Fruit fly (Drosophila melanogaster): Measurements from ENCODE around the gene CG43098.
A peak's percentile ranks its signal among the peaks of the same experiment; 100 is the strongest.

The CG43098 gene

DNA sequence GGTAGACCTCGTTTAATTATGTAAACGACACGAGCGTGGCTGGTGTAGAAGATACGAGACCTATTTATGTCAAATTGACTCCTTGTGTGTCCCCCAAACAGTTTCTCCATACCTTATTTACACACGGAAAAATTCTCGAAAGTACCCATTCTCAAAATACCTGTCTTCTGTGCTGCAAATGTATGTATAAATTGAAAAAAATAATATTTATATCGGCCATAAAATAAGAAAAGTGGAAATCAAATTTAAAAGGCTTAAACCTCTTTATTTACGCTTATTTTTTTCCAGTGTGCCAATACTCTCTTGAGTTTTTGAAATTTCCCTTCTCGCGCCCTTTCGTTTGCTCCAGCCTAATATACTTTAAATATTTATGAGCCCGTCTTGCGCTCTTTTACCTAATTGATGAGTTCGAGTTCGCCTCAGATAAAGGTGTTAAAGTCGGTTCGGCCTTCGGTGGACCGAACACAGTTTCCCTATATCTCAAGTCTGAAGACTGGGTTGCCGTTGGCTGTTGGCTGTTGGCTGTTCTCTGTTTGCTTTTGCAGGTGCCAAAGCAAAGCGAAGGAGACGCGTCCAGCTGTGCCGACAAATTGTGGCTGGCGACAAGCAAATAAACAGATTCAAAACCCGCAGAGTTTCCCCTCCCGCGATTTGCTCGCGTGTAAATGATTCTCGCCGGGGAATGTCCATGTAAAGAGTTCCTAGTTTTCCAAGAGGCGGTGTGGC lies 20.1 kb upstream of the CG43098 start (continued):
- TF ChIP-seq ranshi (GFP tag; IDR thresholded peaks at IDR 0.05) = peak; percentile 62; the same call in 1 of the 2 replicates
- TF ChIP-seq Ets97D (GFP tag; optimal IDR thresholded peaks at IDR 0.05) = peak; percentile 6
- TF ChIP-seq CG6175 (GFP tag; IDR thresholded peaks at IDR 0.05) = no peak
- no peak for TF ChIP-seq CG17612 (GFP tag; IDR thresholded peaks at IDR 0.05)
- no peak for TF ChIP-seq CG14860 (GFP tag; IDR thresholded peaks at IDR 0.05; ENCODE audit: partially characterized antibody)
- peak; percentile 4 for TF ChIP-seq Fer3 (tag; optimal IDR thresholded peaks at IDR 0.05)
- peak; percentile 65 for TF ChIP-seq fd96Cb (tag; optimal IDR thresholded peaks at IDR 0.05)
- TF ChIP-seq sug (tag; optimal IDR thresholded peaks at IDR 0.05) = no peak
- TF ChIP-seq CG16863 (GFP tag; optimal IDR thresholded peaks at IDR 0.05) = peak; percentile 54
- TF ChIP-seq CG3281 (GFP tag; optimal IDR thresholded peaks at IDR 0.05) = no peak
- no peak for TF ChIP-seq CG2116 (GFP tag; optimal IDR thresholded peaks at IDR 0.05)
- peak; percentile 69; the same call in 2 of the 3 replicates for TF ChIP-seq otp (GFP tag; IDR thresholded peaks at IDR 0.05)
- TF ChIP-seq CkIIα-i1 (GFP tag; IDR thresholded peaks at IDR 0.05) = no peak
- TF ChIP-seq Hmr (GFP tag; optimal IDR thresholded peaks at IDR 0.05) = peak; percentile 35
- TF ChIP-seq CG17829 (tag; optimal IDR thresholded peaks at IDR 0.05) = peak; percentile 88
- no peak for TF ChIP-seq CG7372 (GFP tag; IDR thresholded peaks at IDR 0.05)
- TF ChIP-seq row (GFP tag; IDR thresholded peaks at IDR 0.05) = peak; percentile 79
- peak; percentile 27 for TF ChIP-seq Bteb2 (GFP tag; optimal IDR thresholded peaks at IDR 0.05)
- TF ChIP-seq Lim3 (GFP tag; IDR thresholded peaks at IDR 0.05) = no peak
- TF ChIP-seq Tbp (GFP tag; optimal IDR thresholded peaks at IDR 0.05) = no peak
- no peak for TF ChIP-seq jigr1 (GFP tag; IDR thresholded peaks at IDR 0.05)
- TF ChIP-seq CG10959 (GFP tag; IDR thresholded peaks at IDR 0.05) = peak; percentile 68
- TF ChIP-seq sd (tag; optimal IDR thresholded peaks at IDR 0.05) = peak; percentile 27
- peak; percentile 87 for TF ChIP-seq unpg (GFP tag; optimal IDR thresholded peaks at IDR 0.05)
- no peak for TF ChIP-seq fd64A (GFP tag; optimal IDR thresholded peaks at IDR 0.05)
- peak; percentile 66 for TF ChIP-seq HLH3B (GFP tag; IDR thresholded peaks at IDR 0.05)
- TF ChIP-seq CG18262 (tag; optimal IDR thresholded peaks at IDR 0.05) = peak; percentile 89
- 0 out of 2 replicates have a peak, but pooled peaks have one; percentile 37 for TF ChIP-seq ap (GFP tag; IDR thresholded peaks at IDR 0.05)
- TF ChIP-seq sens (GFP tag) = peak; percentile 99
- peak; percentile 90 for TF ChIP-seq CG12391 (tag; optimal IDR thresholded peaks at IDR 0.05)
- TF ChIP-seq ro (GFP tag; IDR thresholded peaks at IDR 0.05) = peak; percentile 26; the same call in 1 of the 2 replicates
- TF ChIP-seq Bdp1 (GFP tag; optimal IDR thresholded peaks at IDR 0.05) = no peak
- peak; percentile 47 for TF ChIP-seq CG1603 (tag; optimal IDR thresholded peaks at IDR 0.05)
- TF ChIP-seq Kr (GFP tag; optimal IDR thresholded peaks at IDR 0.05) = no peak
- no peak for TF ChIP-seq caup (GFP tag; optimal IDR thresholded peaks at IDR 0.05; ENCODE audit: severe bottlenecking)
- no peak for TF ChIP-seq NFAT (GFP tag; IDR thresholded peaks at IDR 0.05)
- TF ChIP-seq gcm (GFP tag; optimal IDR thresholded peaks at IDR 0.05) = peak; percentile 76
- TF ChIP-seq gt (GFP tag; IDR thresholded peaks at IDR 0.05) = 0 out of 2 replicates have a peak, but pooled peaks have one; percentile 24
- TF ChIP-seq Pdp1 (GFP tag; optimal IDR thresholded peaks at IDR 0.05) = peak; percentile 65 to 68
- peak; percentile 61 for TF ChIP-seq CG15269 (tag; optimal IDR thresholded peaks at IDR 0.05)
- no peak for TF ChIP-seq amos (GFP tag; IDR thresholded peaks at IDR 0.05; ENCODE audit: partially characterized antibody)
- TF ChIP-seq unc-4 (GFP tag; IDR thresholded peaks at IDR 0.05; ENCODE audit: partially characterized antibody) = no peak
- TF ChIP-seq pb (GFP tag; optimal IDR thresholded peaks at IDR 0.05) = peak; percentile 0
- peak; percentile 32 for TF ChIP-seq zen (tag; optimal IDR thresholded peaks at IDR 0.05)
- TF ChIP-seq dan (GFP tag; IDR thresholded peaks at IDR 0.05) = peak; percentile 66; the same call in 1 of the 2 replicates
- TF ChIP-seq crc (GFP tag; optimal IDR thresholded peaks at IDR 0.05) = peak; percentile 52
- TF ChIP-seq Dip3 (GFP tag; optimal IDR thresholded peaks at IDR 0.05) = no peak
- peak; percentile 25 for TF ChIP-seq wek (GFP tag; optimal IDR thresholded peaks at IDR 0.05)
- TF ChIP-seq Xrp1 (GFP tag; IDR thresholded peaks at IDR 0.05) = peak; percentile 88

All from whole organism, embryonic.